Worm (Caenorhabditis elegans) whole organism, L4 larva: ENCODE measurements around the gene Y38H6A.5.
A peak's percentile ranks its signal among the peaks of the same experiment; 100 is the strongest.

Experiments
- F44E2.7 ChIP-seq: fragments of 200-800 bp; sonication (Bioruptor generic); IDR thresholded peaks from 2 replicates; pipeline ENCODE4 v2.1.2; 2022; ENCODE audit warnings: missing genetic modification characterization, missing compliant biosample characterization
- ceh-20 ChIP-seq: fragments of 200-800 bp; sonication (Bioruptor generic); IDR thresholded peaks from 2 replicates; pipeline ENCODE4 v1.3.6; 2022; ENCODE audit warnings: missing genetic modification reagents, missing genetic modification characterization, missing compliant biosample characterization
- dve-1 ChIP-seq: sonication (generic microtip); optimal IDR thresholded peaks from 2 replicates; lab custom pipeline; 2017; ENCODE audit warnings: antibody characterized with exemption, mild to moderate bottlenecking, missing genetic modification characterization, missing compliant biosample characterization; ENCODE audit not compliant: insufficient read depth
- egl-27 ChIP-seq: sonication (generic microtip); optimal IDR thresholded peaks from 3 replicates; lab custom pipeline; 2017; ENCODE audit warnings: missing biosample characterization, missing genetic modification reagents, missing genetic modification characterization
- lin-13 ChIP-seq: fragments of 150-350 bp; optimal IDR thresholded peaks from 2 replicates; lab custom pipeline; 2014; ENCODE audit warnings: missing biosample characterization, missing genetic modification reagents, missing genetic modification characterization

Y38H6A.5 gene

DNA sequence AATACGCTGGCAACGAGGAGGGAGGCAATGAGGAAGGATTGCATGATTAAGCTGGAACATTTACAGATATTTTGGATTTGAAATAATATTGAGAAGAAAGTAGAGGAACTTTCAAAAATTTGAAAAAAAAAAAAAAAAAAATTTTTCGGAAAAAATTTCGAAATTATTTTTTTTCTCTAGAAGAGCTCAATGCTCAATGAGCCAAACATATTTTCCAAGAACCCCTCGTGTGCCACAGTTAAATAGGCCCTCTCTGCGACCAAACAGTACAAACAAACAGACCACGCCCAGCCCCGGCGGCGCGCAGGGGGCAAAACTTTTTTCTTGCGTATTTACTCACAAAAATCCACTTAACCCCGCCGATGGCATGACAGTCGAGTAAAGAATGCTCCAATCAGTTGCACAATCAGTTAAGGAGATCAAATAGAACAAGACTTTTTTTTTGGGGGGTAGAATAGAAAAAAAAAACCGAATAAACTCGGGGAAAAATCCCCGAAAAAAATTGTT is 55.3 kb downstream of the Y38H6A.5 start, which contains the start of gene pqn-94:
TSS of gene pqn-94 (minus strand) at position 51 of the 507 bp plus-strand sequence.
- no peak for TF ChIP-seq ceh-20 (GFP tag; lab: Robert Waterston, UW)
- no peak for TF ChIP-seq egl-27 (tag; lab: Kevin White, UChicago)
- TF ChIP-seq dve-1 (tag; lab: Kevin White, UChicago), result no peak
- TF ChIP-seq F44E2.7 (GFP tag; lab: Robert Waterston, UW), result peak; percentile 90; the same call in 1 of the 2 replicates
- TF ChIP-seq lin-13 (GFP tag; lab: Kevin White, UChicago), result no peak
